Worm (Caenorhabditis elegans): ENCODE data around the gene srw-122.
"Not testable (repeated sequence)": the region's sequence is repeated elsewhere in the genome, so short reads cannot be mapped to it uniquely, and the experiment has no call there.

The srw-122 gene

ce11 chrV:2964786-2965185 is 12.8 kb upstream of the srw-122 start, which contains the start of gene srh-88:
srh-88 (minus strand) TSS chrV:2964886.
- TF ChIP-seq sdc-2 (tag; optimal IDR thresholded peaks at IDR 0.05) (no peak), ceh-45 (GFP tag; IDR thresholded peaks at IDR 0.05) (no peak), ceh-14 (tag; optimal IDR thresholded peaks at IDR 0.05) (no peak), hlh-8 (tag; optimal IDR thresholded peaks at IDR 0.05) (no peak), fkh-10 (GFP tag; optimal IDR thresholded peaks at IDR 0.05) (no peak), K02D7.2 (tag; optimal IDR thresholded peaks at IDR 0.05) (no peak), ceh-30 (tag; optimal IDR thresholded peaks at IDR 0.05) (no peak), mec-3 (tag; optimal IDR thresholded peaks at IDR 0.05; ENCODE audit: borderline replicate concordance) (no peak), tbx-7 (tag; optimal IDR thresholded peaks at IDR 0.05) (no peak)

- TF ChIP-seq pqm-1 (tag; optimal IDR thresholded peaks at IDR 0.05), result no peak
- TF ChIP-seq pha-4 (tag; optimal IDR thresholded peaks at IDR 0.05), result no peak
- TF ChIP-seq sox-2 (GFP tag; IDR thresholded peaks at IDR 0.05), result no peak
- no peak for TF ChIP-seq unc-55 (GFP tag; optimal IDR thresholded peaks at IDR 0.05)
- no peak for TF ChIP-seq ceh-18 (tag; optimal IDR thresholded peaks at IDR 0.05)
- no peak for TF ChIP-seq K02D7.2 (tag; optimal IDR thresholded peaks at IDR 0.05)
- no peak for TF ChIP-seq eyg-1 (tag; optimal IDR thresholded peaks at IDR 0.05)
Observed at ce11 chrV:2962960-2963359, 11.0 kb upstream of the srw-122 start, which contains the start of gene srw-138. srw-138 (minus strand) TSS chrV:2963060.

ce11 chrV:2960894-2961293 is 8.9 kb upstream of the srw-122 start, which contains the start of gene srw-144:
srw-144 (minus strand) TSS chrV:2960994.
- no peak for TF ChIP-seq fkh-10 (GFP tag; optimal IDR thresholded peaks at IDR 0.05)
- no peak for TF ChIP-seq unc-55 (GFP tag; optimal IDR thresholded peaks at IDR 0.05)
- no peak for TF ChIP-seq ceh-9 (tag; optimal IDR thresholded peaks at IDR 0.05)
- TF ChIP-seq ref-2 (tag; optimal IDR thresholded peaks at IDR 0.05), result no peak

DNA sequence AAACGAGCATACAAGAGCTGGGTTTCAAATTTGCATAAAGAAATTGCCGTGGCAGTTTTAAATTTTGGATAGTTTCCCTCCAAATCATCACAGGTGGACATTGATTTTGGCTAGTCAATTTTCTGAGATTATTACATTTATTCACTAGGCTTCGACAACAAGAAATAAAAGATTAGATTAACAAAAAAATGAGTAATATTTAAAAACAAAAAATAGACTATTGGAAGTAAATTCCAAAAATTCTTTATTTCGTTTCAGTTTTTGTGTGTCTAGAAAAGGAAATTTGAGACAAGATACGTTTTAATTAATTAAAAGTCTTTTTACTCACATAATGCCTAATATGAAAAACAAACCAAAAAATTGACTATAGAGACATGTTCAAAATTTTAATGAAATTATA is 6.2 kb upstream of the srw-122 start, which contains the start of gene srw-142:
Gene srw-142 (minus strand): TSS at position 101 of the 400 bp plus-strand sequence.
- TF ChIP-seq ceh-30 (tag; optimal IDR thresholded peaks at IDR 0.05) (no peak), pha-4 (tag; optimal IDR thresholded peaks at IDR 0.05) (no peak), elt-2 (tag; optimal IDR thresholded peaks at IDR 0.05) (no peak), mec-3 (tag; optimal IDR thresholded peaks at IDR 0.05; ENCODE audit: borderline replicate concordance) (no peak)

DNA sequence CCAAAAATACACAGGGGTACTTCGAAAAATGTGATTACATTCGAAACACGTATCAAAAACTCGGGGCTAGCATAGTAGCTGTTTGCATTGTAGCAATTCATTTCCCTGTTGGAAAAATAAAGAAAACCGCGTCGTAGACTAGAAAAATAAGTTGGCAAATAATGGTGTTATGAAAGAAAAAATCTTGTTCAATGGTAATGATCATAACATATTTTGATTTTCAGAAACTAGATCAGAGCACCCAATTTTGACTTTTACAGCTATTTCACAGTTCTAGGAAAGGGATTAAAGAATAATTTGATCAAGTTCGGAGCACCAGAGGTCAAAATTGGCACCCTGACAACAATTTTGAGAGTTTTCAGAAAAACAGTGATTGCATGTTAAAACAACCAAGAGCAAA is 3.3 kb upstream of the srw-122 start, which contains the start of gene srh-248:
Gene srh-248 (minus strand): TSS at position 101 of the 400 bp plus-strand sequence.
- TF ChIP-seq pag-3 (tag; optimal IDR thresholded peaks at IDR 0.05; ENCODE audit: borderline replicate concordance); zip-5 (tag; optimal IDR thresholded peaks at IDR 0.05); K09A11.1 (tag; optimal IDR thresholded peaks at IDR 0.05; ENCODE audit: insufficient read depth): not testable (repeated sequence)

- TF ChIP-seq gmeb-2 (tag; optimal IDR thresholded peaks at IDR 0.05) (no peak), pha-2 (tag; optimal IDR thresholded peaks at IDR 0.05) (no peak), nhr-232 (tag; optimal IDR thresholded peaks at IDR 0.05) (no peak), nhr-11 (tag; optimal IDR thresholded peaks at IDR 0.05) (no peak), ceh-34 (tag; optimal IDR thresholded peaks at IDR 0.05) (no peak), zip-5 (tag; optimal IDR thresholded peaks at IDR 0.05) (no peak), F13H6.1 (tag; optimal IDR thresholded peaks at IDR 0.05) (no peak), hlh-13 (GFP tag; optimal IDR thresholded peaks at IDR 0.05) (no peak), T23F11.4 (GFP tag; optimal IDR thresholded peaks at IDR 0.05) (no peak), C38D4.7 (GFP tag; optimal IDR thresholded peaks at IDR 0.05) (no peak), hlh-15 (tag; optimal IDR thresholded peaks at IDR 0.05) (no peak), ceh-30 (tag; optimal IDR thresholded peaks at IDR 0.05) (no peak), tbx-2 (tag; optimal IDR thresholded peaks at IDR 0.05) (no peak), sdc-2 (tag; optimal IDR thresholded peaks at IDR 0.05) (no peak), ceh-19 (GFP tag; optimal IDR thresholded peaks at IDR 0.05) (no peak), hlh-8 (tag; optimal IDR thresholded peaks at IDR 0.05) (no peak), npax-4 (tag; optimal IDR thresholded peaks at IDR 0.05) (no peak)
Observed at ce11 chrV:2945602-2946001, 6.4 kb downstream of the srw-122 start, which contains the start of gene srh-87. srh-87 (minus strand) TSS chrV:2945702.

Data from whole organism, late embryonic.